Worm (Caenorhabditis elegans): ENCODE results near the gene rimb-1.

ce11 chrIII:1788972-1789371 lies 839 bp downstream of the rimb-1 start:
- no peak for TF ChIP-seq F49E8.2 (tag; optimal IDR thresholded peaks at IDR 0.05; ENCODE audit: insufficient read depth)
- no peak for TF ChIP-seq atf-7 (tag; optimal IDR thresholded peaks at IDR 0.05)
- TF ChIP-seq lin-40 (tag; optimal IDR thresholded peaks at IDR 0.05) = no peak
- TF ChIP-seq unc-130 (GFP tag; optimal IDR thresholded peaks at IDR 0.05) = no peak
- no peak for TF ChIP-seq snpc-3.4 (tag; optimal IDR thresholded peaks at IDR 0.05)
- TF ChIP-seq pha-4 (tag; optimal IDR thresholded peaks at IDR 0.05) = no peak
- TF ChIP-seq him-1 (tag; optimal IDR thresholded peaks at IDR 0.05) = no peak
- TF ChIP-seq ceh-58 (GFP tag; IDR thresholded peaks at IDR 0.05) = no peak
- no peak for TF ChIP-seq sptf-2 (GFP tag; optimal IDR thresholded peaks at IDR 0.05)
- no peak for TF ChIP-seq bed-1 (GFP tag; IDR thresholded peaks at IDR 0.05)
- no peak for TF ChIP-seq K11D2.4 (GFP tag; IDR thresholded peaks at IDR 0.05)
- no peak for TF ChIP-seq cebp-1 (GFP tag; IDR thresholded peaks at IDR 0.05)
- TF ChIP-seq cebp-1 (tag; optimal IDR thresholded peaks at IDR 0.05) = no peak
- no peak for TF ChIP-seq hlh-26 (GFP tag; conservative IDR thresholded peaks at IDR 0.05)
- no peak for TF ChIP-seq madf-3 (GFP tag; IDR thresholded peaks at IDR 0.05)

Measured in whole organism, young adult.